Worm (Caenorhabditis elegans): Measurements from ENCODE around the gene C37E2.2.

DNA sequence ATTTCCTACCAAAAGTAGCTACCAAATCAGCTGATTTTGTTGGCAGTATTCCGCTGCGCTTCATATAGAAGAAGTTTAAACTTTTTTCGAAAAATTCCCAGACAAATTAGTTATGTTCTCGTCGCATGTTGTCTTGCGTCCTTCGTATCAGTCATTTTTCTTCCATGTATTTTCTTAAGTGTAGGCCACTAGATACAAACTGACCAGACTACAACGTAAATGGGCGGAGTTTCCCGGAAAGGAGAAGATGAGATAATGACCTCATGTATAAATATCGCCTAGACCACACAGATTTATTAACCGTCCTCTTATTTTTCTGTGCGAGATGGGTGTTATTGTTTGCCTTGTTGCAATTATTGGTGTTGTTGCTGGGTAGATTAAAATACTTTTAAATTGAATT lies 49.4 kb downstream of the C37E2.2 start, which contains the start of gene cyp-13B2:
- TF ChIP-seq hnd-1 (tag; optimal IDR thresholded peaks at IDR 0.05) (no peak), F13C5.2 (tag; optimal IDR thresholded peaks at IDR 0.05) (no peak), ceh-13 (GFP tag; optimal IDR thresholded peaks at IDR 0.05) (no peak), hmg-4 (GFP tag; optimal IDR thresholded peaks at IDR 0.05) (no peak), tbx-37 (GFP tag; conservative IDR thresholded peaks at IDR 0.05) (no peak)
